Worm (Caenorhabditis elegans) whole organism, L2 larva: ENCODE measurements around the gene F10A3.4.

Experiments used
- ceh-82 ChIP-seq: fragments of 150-350 bp; optimal IDR thresholded peaks from 2 replicates; lab custom pipeline; 2014; ENCODE audit warnings: missing biosample characterization, missing genetic modification characterization
- mdl-1 ChIP-seq, 2 experiments: fragments of 150-350 bp in 1 of 2; sonication (generic microtip) in 1 of 2; optimal IDR thresholded peaks; 2 replicates each; lab custom pipeline; 2017; ENCODE audit warnings: missing biosample characterization in 2 of 2, missing genetic modification characterization in 2 of 2
- nhr-77 ChIP-seq: fragments of 150-350 bp; optimal IDR thresholded peaks from 2 replicates; lab custom pipeline; 2014; ENCODE audit warnings: missing biosample characterization, missing genetic modification characterization

DNA sequence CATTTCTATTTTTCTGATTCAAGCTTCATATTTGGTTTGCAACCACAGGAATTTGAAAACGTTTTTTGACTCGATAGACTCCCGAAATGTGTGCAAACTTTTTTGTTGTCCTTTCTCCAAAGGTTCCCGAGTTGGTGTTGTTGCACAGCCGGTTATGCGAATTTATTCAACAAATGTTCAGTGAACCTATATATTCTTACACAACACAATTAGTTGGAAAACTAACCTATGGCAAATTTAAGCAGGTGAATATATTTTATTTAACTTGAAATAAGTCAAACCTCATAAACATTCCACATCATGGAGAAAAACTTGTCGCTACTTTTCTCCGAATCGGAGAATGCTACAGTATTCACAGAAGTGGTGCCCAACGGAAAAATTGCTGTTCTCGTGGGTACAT, 34.5 kb downstream of the F10A3.4 start, which contains the start of gene srz-14:
- TF ChIP-seq mdl-1 (tag; optimal IDR thresholded peaks at IDR 0.05; lab: Kevin White, UChicago): no peak
- TF ChIP-seq ceh-82 (tag; lab: Kevin White, UChicago): no peak
- no peak for TF ChIP-seq nhr-77 (tag; lab: Kevin White, UChicago)
